Worm (Caenorhabditis elegans) whole organism, L4 larva: ENCODE measurements around the gene sumv-2.

Source experiments
- F26F4.8 ChIP-seq: fragments of 200-800 bp; sonication (Bioruptor generic); conservative IDR thresholded peaks from 2 replicates; pipeline ENCODE4 v1.3.6; 2022; ENCODE audit warnings: missing genetic modification characterization, missing compliant biosample characterization
- R02D3.7 ChIP-seq: fragments of 150-350 bp; sonication (generic microtip); optimal IDR thresholded peaks from 3 replicates; lab custom pipeline; 2014; ENCODE audit warnings: missing biosample characterization, missing genetic modification characterization
- dpl-1 ChIP-seq: fragments of 150-350 bp; optimal IDR thresholded peaks from 2 replicates; lab custom pipeline; 2014; ENCODE audit warnings: missing biosample characterization, missing genetic modification reagents, missing genetic modification characterization
- egl-27 ChIP-seq: sonication (generic microtip); optimal IDR thresholded peaks from 3 replicates; lab custom pipeline; 2017; ENCODE audit warnings: missing biosample characterization, missing genetic modification reagents, missing genetic modification characterization
- lin-13 ChIP-seq: fragments of 150-350 bp; optimal IDR thresholded peaks from 2 replicates; lab custom pipeline; 2014; ENCODE audit warnings: missing biosample characterization, missing genetic modification reagents, missing genetic modification characterization
- lsy-2 ChIP-seq, 2 experiments: fragments of 150-350 bp in 1 of 2; sonication (generic microtip) in 1 of 2; optimal IDR thresholded peaks; 2 replicates each; lab custom pipeline; 2014 to 2017; ENCODE audit warnings: missing biosample characterization in 2 of 2, missing genetic modification characterization in 2 of 2
- snpc-1.2 ChIP-seq: fragments of 200-800 bp; sonication (Bioruptor generic); IDR thresholded peaks from 2 replicates; pipeline ENCODE4 v1.3.6; 2022; ENCODE audit warnings: missing genetic modification reagents, missing genetic modification characterization, missing compliant biosample characterization
- unc-39 ChIP-seq: sonication (generic microtip); optimal IDR thresholded peaks from 2 replicates; lab custom pipeline; 2017; ENCODE audit warnings: missing biosample characterization, missing genetic modification characterization
- zag-1 ChIP-seq: fragments of 150-350 bp; optimal IDR thresholded peaks from 2 replicates; lab custom pipeline; 2014; ENCODE audit warnings: missing biosample characterization, missing genetic modification characterization
- ztf-11 ChIP-seq: fragments of 150-350 bp; optimal IDR thresholded peaks from 2 replicates; lab custom pipeline; 2014; ENCODE audit warnings: missing biosample characterization, missing genetic modification characterization

DNA sequence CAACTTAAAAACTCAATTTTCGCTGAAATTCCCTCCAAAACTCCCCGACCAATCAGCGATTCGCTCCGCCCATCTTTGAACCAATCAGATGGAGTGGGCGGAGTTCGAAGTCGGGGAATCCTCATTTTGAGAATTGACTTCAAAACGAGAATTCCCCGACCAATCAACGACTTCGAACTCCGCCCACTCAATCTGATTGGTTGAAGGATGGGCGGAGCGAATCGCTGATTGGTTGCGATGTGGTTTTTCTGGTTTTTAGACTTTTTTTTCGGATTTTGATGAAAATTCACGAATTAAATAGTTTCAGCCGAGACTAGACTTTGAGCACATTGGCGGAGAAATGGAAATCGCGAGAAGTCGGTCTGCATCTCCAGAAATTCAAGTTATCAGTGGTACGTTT is 45.4 kb upstream of the sumv-2 start:
- no peak for TF ChIP-seq snpc-1.2 (GFP tag; lab: Robert Waterston, UW)
- TF ChIP-seq unc-39 (tag; lab: Kevin White, UChicago): no peak
- no peak for TF ChIP-seq zag-1 (tag; lab: Kevin White, UChicago)
- no peak for TF ChIP-seq F26F4.8 (GFP tag; lab: Robert Waterston, UW)
- no peak for TF ChIP-seq ztf-11
- TF ChIP-seq R02D3.7: no peak
- no peak for TF ChIP-seq egl-27 (tag; lab: Kevin White, UChicago)
- TF ChIP-seq lin-13: no peak
- no peak for TF ChIP-seq lsy-2 (tag; optimal IDR thresholded peaks at IDR 0.05; lab: Kevin White, UChicago)
- no peak for TF ChIP-seq dpl-1
